Worm (Caenorhabditis elegans) whole organism, mixed stage, embryonic: Measurements from ENCODE around the gene C05E4.15.

Experiments
- M03D4.4 ChIP-seq: sonication (generic microtip); optimal IDR thresholded peaks from 2 replicates; lab custom pipeline; 2017; ENCODE audit warnings: mild to moderate bottlenecking, missing genetic modification characterization, missing compliant biosample characterization
- blmp-1 ChIP-seq: fragments of 150-350 bp; optimal IDR thresholded peaks from 2 replicates; lab custom pipeline; 2014; ENCODE audit warnings: missing biosample characterization, missing genetic modification characterization
- ceh-39 ChIP-seq: fragments of 150-350 bp; optimal IDR thresholded peaks from 2 replicates; lab custom pipeline; 2014; ENCODE audit warnings: missing biosample characterization, missing genetic modification characterization
- ceh-43 ChIP-seq: fragments of 200-800 bp; sonication (Bioruptor generic); optimal IDR thresholded peaks from 2 replicates; lab custom pipeline; 2018; ENCODE audit warnings: mild to moderate bottlenecking, missing genetic modification characterization, moderate library complexity, missing compliant biosample characterization
- ces-1 ChIP-seq: fragments of 150-350 bp; optimal IDR thresholded peaks from 2 replicates; lab custom pipeline; 2014; ENCODE audit warnings: missing biosample characterization, missing genetic modification reagents, missing genetic modification characterization
- cnd-1 ChIP-seq: fragments of 200-800 bp; sonication (Bioruptor generic); optimal IDR thresholded peaks from 2 replicates; lab custom pipeline; 2018; ENCODE audit warnings: mild to moderate bottlenecking, missing genetic modification characterization, missing compliant biosample characterization
- drap-1 ChIP-seq: fragments of 200-800 bp; sonication (Bioruptor generic); optimal IDR thresholded peaks from 3 replicates; lab custom pipeline; 2018; ENCODE audit warnings: mild to moderate bottlenecking, missing genetic modification characterization, missing compliant biosample characterization
- elt-1 ChIP-seq: sonication (generic microtip); optimal IDR thresholded peaks from 2 replicates; lab custom pipeline; 2017; ENCODE audit warnings: missing genetic modification characterization, mild to moderate bottlenecking, missing compliant biosample characterization, antibody characterized with exemption, moderate library complexity, borderline replicate concordance; ENCODE audit not compliant: insufficient read depth
- elt-3 ChIP-seq: fragments of 150-350 bp; optimal IDR thresholded peaks from 2 replicates; lab custom pipeline; 2014; ENCODE audit warnings: missing biosample characterization, missing genetic modification characterization
- flh-1 ChIP-seq: fragments of 200-800 bp; sonication (Bioruptor generic); optimal IDR thresholded peaks from 2 replicates; lab custom pipeline; 2018; ENCODE audit warnings: mild to moderate bottlenecking, missing genetic modification characterization, moderate library complexity, missing compliant biosample characterization
- ham-2 ChIP-seq: fragments of 200-800 bp; sonication (Bioruptor generic); optimal IDR thresholded peaks from 2 replicates; lab custom pipeline; 2018; ENCODE audit warnings: mild to moderate bottlenecking, missing genetic modification characterization, missing compliant biosample characterization
- hlh-1 ChIP-seq: fragments of 150-350 bp; optimal IDR thresholded peaks from 2 replicates; lab custom pipeline; 2014; ENCODE audit warnings: missing biosample characterization, missing genetic modification reagents, missing genetic modification characterization
- lin-13 ChIP-seq: fragments of 150-350 bp; optimal IDR thresholded peaks from 2 replicates; lab custom pipeline; 2014; ENCODE audit warnings: missing biosample characterization, missing genetic modification characterization
- lin-32 ChIP-seq: fragments of 200-800 bp; sonication (Bioruptor generic); optimal IDR thresholded peaks from 2 replicates; lab custom pipeline; 2018; ENCODE audit warnings: mild to moderate bottlenecking, missing genetic modification characterization, missing compliant biosample characterization
- lsy-2 ChIP-seq: fragments of 150-350 bp; optimal IDR thresholded peaks from 2 replicates; lab custom pipeline; 2014; ENCODE audit warnings: missing biosample characterization, missing genetic modification characterization
- mab-5 ChIP-seq: fragments of 150-350 bp; optimal IDR thresholded peaks from 2 replicates; lab custom pipeline; 2014; ENCODE audit warnings: missing biosample characterization, missing genetic modification characterization
- mep-1 ChIP-seq: fragments of 150-350 bp; optimal IDR thresholded peaks from 2 replicates; lab custom pipeline; 2017; ENCODE audit warnings: missing biosample characterization, missing genetic modification reagents, missing genetic modification characterization, inconsistent platforms
- mls-2 ChIP-seq: sonication (generic microtip); optimal IDR thresholded peaks from 2 replicates; lab custom pipeline; 2016; ENCODE audit warnings: mild to moderate bottlenecking, missing genetic modification characterization, moderate library complexity, missing compliant biosample characterization
- nhr-2 ChIP-seq: fragments of 150-350 bp; optimal IDR thresholded peaks from 2 replicates; lab custom pipeline; 2014; ENCODE audit warnings: missing biosample characterization, missing genetic modification characterization
- nhr-237 ChIP-seq: fragments of 150-350 bp; optimal IDR thresholded peaks from 2 replicates; lab custom pipeline; 2014; ENCODE audit warnings: missing biosample characterization, missing genetic modification characterization
- nhr-28 ChIP-seq: fragments of 150-350 bp; optimal IDR thresholded peaks from 2 replicates; lab custom pipeline; 2014; ENCODE audit warnings: missing biosample characterization, missing genetic modification characterization
- nhr-76 ChIP-seq: sonication (generic microtip); optimal IDR thresholded peaks from 2 replicates; lab custom pipeline; 2017; ENCODE audit warnings: missing biosample characterization, missing genetic modification characterization
- pha-4 ChIP-seq: fragments of 150-350 bp; optimal IDR thresholded peaks from 2 replicates; lab custom pipeline; 2018; ENCODE audit warnings: missing biosample characterization, missing genetic modification reagents, missing genetic modification characterization
- sem-2 ChIP-seq: fragments of 200-800 bp; sonication (Bioruptor generic); optimal IDR thresholded peaks from 2 replicates; lab custom pipeline; 2018; ENCODE audit warnings: mild to moderate bottlenecking, missing genetic modification characterization, missing compliant biosample characterization
- snpc-4 ChIP-seq: fragments of 150-350 bp; optimal IDR thresholded peaks from 2 replicates; lab custom pipeline; 2014; ENCODE audit warnings: missing biosample characterization, missing genetic modification characterization
- sptf-1 ChIP-seq: sonication (generic microtip); optimal IDR thresholded peaks from 2 replicates; lab custom pipeline; 2017; ENCODE audit warnings: mild to moderate bottlenecking, missing genetic modification characterization, moderate library complexity, missing compliant biosample characterization
- unc-120 ChIP-seq: sonication (generic microtip); optimal IDR thresholded peaks from 2 replicates; lab custom pipeline; 2017; ENCODE audit warnings: missing genetic modification characterization, missing compliant biosample characterization; ENCODE audit not compliant: poor library complexity, severe bottlenecking
- unc-62 ChIP-seq: fragments of 150-350 bp; optimal IDR thresholded peaks from 2 replicates; lab custom pipeline; 2014; ENCODE audit warnings: missing biosample characterization, missing genetic modification reagents, missing genetic modification characterization
- zip-8 ChIP-seq: fragments of 150-350 bp; optimal IDR thresholded peaks from 2 replicates; lab custom pipeline; 2014; ENCODE audit warnings: missing biosample characterization, missing genetic modification characterization
- ztf-11 ChIP-seq: fragments of 150-350 bp; optimal IDR thresholded peaks from 2 replicates; lab custom pipeline; 2014; ENCODE audit warnings: missing biosample characterization, missing genetic modification characterization

C05E4.15 gene

DNA sequence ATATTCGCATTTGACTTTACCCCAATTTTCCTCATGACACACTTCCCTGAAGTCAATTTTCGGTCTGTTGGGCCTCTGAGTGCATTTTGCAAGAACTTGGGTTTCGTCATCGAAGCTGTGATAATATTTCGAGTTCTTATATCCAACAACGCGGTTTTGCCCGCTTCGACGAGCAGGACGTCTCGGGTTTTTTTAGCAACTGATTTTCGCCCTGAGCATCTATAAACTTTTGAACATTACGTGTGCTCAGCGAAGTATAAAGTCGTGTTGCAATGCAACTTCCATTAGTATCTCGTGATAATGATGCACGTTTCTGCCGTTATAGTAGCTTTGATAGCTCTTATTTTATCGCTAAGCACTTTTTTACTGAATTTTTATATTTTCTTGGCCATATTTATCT lies 18.9 kb upstream of the C05E4.15 start, which contains the start of gene srbc-60:
srbc-60 (plus strand) TSS at position 301 of the 400 bp plus-strand sequence.
- TF ChIP-seq ces-1, result no peak
- TF ChIP-seq pha-4 (tag; lab: Kevin White, UChicago), result no peak
- no peak for TF ChIP-seq lin-13
- TF ChIP-seq nhr-237 (tag; lab: Kevin White, UChicago), result no peak
- no peak for TF ChIP-seq ceh-43 (GFP tag; lab: Kevin White, UChicago)
- TF ChIP-seq zip-8 (tag; lab: Kevin White, UChicago), result no peak
- TF ChIP-seq sem-2 (GFP tag; lab: Kevin White, UChicago), result no peak
- TF ChIP-seq snpc-4, result no peak
- no peak for TF ChIP-seq ceh-39 (tag; lab: Kevin White, UChicago)
- TF ChIP-seq hlh-1 (tag; lab: Kevin White, UChicago), result no peak
- TF ChIP-seq nhr-76 (tag; lab: Kevin White, UChicago), result no peak
- TF ChIP-seq, all 35 proteins: peak for 0

DNA sequence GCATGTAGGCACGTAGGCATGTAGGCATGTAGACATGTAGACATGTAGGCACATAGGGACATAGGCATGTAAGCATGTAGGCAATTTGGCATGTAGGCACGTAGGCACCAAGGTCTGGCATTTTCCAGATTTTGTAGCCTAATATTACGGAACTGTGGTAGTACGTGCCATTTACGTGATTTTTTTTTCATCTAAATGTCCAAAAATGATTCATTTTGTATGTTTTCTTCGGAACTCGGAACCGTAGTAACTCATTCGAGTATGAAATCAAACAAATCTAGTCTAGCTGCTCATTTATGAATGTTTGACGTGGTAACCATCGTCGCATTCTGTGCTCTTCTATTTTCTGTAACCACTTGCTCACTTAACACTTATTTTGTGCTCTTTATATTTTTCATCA lies 17.2 kb upstream of the C05E4.15 start, which contains the start of gene srbc-59:
srbc-59 (plus strand) TSS at position 301 of the 400 bp plus-strand sequence.
- TF ChIP-seq lin-32 (no peak), snpc-4 (no peak), unc-62 (GFP tag; lab: Kevin White, UChicago) (no peak), hlh-1 (tag; lab: Kevin White, UChicago) (no peak), blmp-1 (no peak), nhr-237 (tag; lab: Kevin White, UChicago) (no peak), lin-13 (no peak), cnd-1 (tag; lab: Kevin White, UChicago) (no peak)

DNA sequence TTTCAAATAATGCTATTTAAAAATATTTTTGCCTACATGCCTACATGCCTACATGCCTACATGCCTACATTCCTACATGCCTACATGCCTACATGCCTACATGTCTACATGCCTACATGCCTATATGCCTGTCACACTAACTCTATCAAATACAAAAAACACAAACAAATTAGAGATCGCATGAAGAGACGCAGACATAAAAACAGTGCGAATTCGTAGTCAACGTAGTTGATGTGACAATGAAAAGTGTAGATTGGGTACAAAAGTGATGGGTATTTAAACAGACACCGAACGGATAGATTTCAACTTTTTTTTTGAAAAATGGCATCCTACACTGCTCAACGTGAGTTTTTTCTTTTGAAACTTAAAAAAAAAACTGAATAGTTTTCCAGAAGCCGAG lies 16.1 kb upstream of the C05E4.15 start, which contains the start of gene R09E12.9:
R09E12.9 (plus strand) TSS at position 316 of the 400 bp plus-strand sequence.
- TF ChIP-seq hlh-1 (tag; lab: Kevin White, UChicago) (no peak), cnd-1 (tag; lab: Kevin White, UChicago) (no peak), flh-1 (GFP tag; lab: Kevin White, UChicago) (no peak), nhr-28 (tag; lab: Kevin White, UChicago) (peak; percentile 83), ham-2 (no peak)

DNA sequence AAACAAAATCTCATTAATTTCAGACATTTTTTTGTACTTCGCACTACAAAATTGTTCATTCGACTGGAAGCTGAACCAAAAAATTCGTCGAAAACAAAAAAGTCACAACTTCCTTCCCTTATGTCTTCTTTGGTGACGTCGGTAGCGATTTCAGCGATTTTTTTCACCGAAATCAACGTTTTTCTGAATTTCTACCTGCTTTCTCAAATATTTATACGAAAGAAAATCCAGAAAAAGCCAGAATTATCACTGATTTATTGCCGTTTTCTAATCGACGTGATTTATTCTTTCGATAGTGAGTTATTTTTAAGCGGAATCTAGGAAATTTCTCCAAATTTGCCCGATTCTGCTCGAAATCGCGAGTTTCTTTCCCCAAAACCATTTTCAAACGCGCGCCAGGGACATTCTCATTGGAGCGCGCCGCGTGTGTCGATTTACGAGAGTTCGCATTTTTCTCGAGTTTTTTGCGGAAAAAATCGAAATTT lies 13.8 kb upstream of the C05E4.15 start, which contains the start of gene srbc-58:
srbc-58 (plus strand) TSS at position 121 of the 485 bp plus-strand sequence.
- TF ChIP-seq elt-3 (tag; lab: Kevin White, UChicago), result no peak
- TF ChIP-seq mep-1 (tag; lab: Kevin White, UChicago), result peak; percentile 16

DNA sequence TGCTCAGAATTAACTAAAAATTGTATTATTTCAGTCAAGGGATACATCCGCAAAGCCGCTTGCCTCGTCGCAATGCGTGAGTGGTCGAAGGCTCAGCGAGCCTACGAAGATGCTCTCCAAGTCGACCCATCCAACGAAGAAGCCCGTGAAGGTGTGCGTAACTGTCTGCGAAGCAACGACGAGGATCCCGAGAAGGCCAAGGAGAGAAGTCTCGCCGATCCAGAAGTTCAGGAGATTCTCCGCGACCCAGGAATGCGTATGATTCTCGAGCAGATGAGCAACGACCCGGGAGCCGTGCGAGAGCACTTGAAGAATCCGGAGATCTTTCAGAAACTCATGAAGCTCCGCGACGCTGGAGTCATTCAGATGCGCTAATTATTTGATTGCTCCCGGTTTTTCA lies 13.2 kb upstream of the C05E4.15 start:
- TF ChIP-seq elt-1 (no peak), ham-2 (no peak)

DNA sequence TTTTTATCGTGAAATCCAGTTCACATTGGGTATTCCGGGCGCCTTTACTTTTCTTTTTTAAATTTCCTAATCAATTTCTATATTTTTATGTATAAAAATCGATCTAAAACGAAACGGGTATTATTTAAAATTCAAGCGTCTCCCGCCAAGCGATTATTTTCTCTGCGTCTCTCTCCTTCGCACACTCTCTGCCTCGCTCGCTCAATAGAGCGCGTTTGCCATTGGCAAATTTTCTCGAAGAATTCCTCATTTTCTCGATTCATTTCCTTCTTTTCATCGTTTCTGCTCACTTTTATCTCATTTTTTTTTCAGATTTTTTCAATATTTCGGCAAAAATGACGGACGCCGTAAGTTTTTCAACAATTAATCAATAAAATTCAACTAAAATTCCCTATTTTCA lies 12.1 kb upstream of the C05E4.15 start, which contains the start of gene sti-1:
sti-1 (plus strand) TSS at position 263 of the 400 bp plus-strand sequence.
- TF ChIP-seq sptf-1 (tag; lab: Kevin White, UChicago) (peak; percentile 49), nhr-2 (tag; lab: Kevin White, UChicago) (peak; percentile 38), ces-1 (peak; percentile 78), elt-1 (no peak), mep-1 (tag; lab: Kevin White, UChicago) (peak; percentile 94), unc-120 (tag; lab: Kevin White, UChicago) (peak; percentile 50), lsy-2 (peak; percentile 78), hlh-1 (tag; lab: Kevin White, UChicago) (peak; percentile 19), ztf-11 (tag; lab: Kevin White, UChicago) (no peak), mab-5 (peak; percentile 77), nhr-237 (tag; lab: Kevin White, UChicago) (peak; percentile 87), lin-13 (peak; percentile 69), nhr-28 (tag; lab: Kevin White, UChicago) (no peak), drap-1 (GFP tag; lab: Kevin White, UChicago) (no peak), unc-62 (GFP tag; lab: Kevin White, UChicago) (peak; percentile 48), M03D4.4 (tag; lab: Kevin White, UChicago) (peak; percentile 5), pha-4 (tag; lab: Kevin White, UChicago) (peak; percentile 70), ham-2 (no peak), mls-2 (tag; lab: Kevin White, UChicago) (peak; percentile 26), ceh-39 (tag; lab: Kevin White, UChicago) (peak; percentile 84)
